Worm (Caenorhabditis elegans): ENCODE results near the gene C29F5.1.

C29F5.1 gene

DNA sequence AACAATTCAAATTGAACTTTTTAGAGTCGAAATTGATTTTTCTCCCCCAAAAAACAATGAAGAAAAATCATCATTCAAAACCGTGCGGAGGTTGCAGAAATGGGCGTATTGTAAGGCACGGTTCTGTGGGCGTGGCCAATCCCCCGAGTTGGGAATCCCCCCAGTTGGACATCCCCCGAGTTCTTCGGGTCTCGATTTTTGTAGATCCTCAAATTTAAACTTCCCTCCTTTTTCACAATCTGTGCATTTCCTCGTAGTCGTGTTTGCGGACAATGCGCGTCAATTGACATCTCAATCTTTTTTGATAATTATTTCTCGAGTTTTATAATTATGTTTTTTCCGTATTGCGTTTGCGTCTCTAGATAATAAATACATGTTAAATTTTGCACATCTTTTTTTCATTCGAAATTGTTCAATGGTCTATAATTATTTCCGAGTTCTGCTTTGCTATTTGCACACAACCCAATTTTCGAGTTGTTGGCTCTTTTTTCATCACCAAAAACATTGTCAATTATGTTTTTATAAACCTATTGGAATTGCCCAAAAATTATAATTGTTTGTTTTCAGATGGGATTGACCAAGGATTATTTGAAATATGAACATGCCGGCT, 33.4 kb upstream of the C29F5.1 start, which contains the start of gene F13H8.2 (continued):
- TF ChIP-seq Y95B8A.8 (GFP tag; IDR thresholded peaks at IDR 0.05), result peak; percentile 52; the same call in 1 of the 2 replicates
- TF ChIP-seq B0035.1 (tag; optimal IDR thresholded peaks at IDR 0.05), result no peak
- no peak for TF ChIP-seq F57C9.4 (tag; optimal IDR thresholded peaks at IDR 0.05)
- no peak for TF ChIP-seq nhr-27 (tag; optimal IDR thresholded peaks at IDR 0.05)
- no peak for TF ChIP-seq egl-18 (GFP tag; IDR thresholded peaks at IDR 0.05)
- no peak for TF ChIP-seq snpc-4 (GFP tag; optimal IDR thresholded peaks at IDR 0.05)
- peak in 1 of 4 experiments; percentile 18 for TF ChIP-seq snpc-4 (tag; optimal IDR thresholded peaks at IDR 0.05)
- TF ChIP-seq akir-1 (GFP tag; optimal IDR thresholded peaks at IDR 0.05), result no peak
- TF ChIP-seq lir-1 (GFP tag; conservative IDR thresholded peaks at IDR 0.05), result peak; percentile 69
- TF ChIP-seq hlh-26 (GFP tag; conservative IDR thresholded peaks at IDR 0.05), result no peak
- TF ChIP-seq Y53F4B.3 (GFP tag; IDR thresholded peaks at IDR 0.05), result peak; percentile 85
- TF ChIP-seq aptf-2 (GFP tag; conservative IDR thresholded peaks at IDR 0.05), result peak; percentile 89; the same call in 1 of the 2 replicates
- no peak for TF ChIP-seq Y79H2A.3 (GFP tag; conservative IDR thresholded peaks at IDR 0.05)
- no peak for TF ChIP-seq ztf-22 (GFP tag; optimal IDR thresholded peaks at IDR 0.05)
- TF ChIP-seq egrh-3 (GFP tag; IDR thresholded peaks at IDR 0.05), result peak; percentile 75
- peak; percentile 92 for TF ChIP-seq pbrm-1 (GFP tag; IDR thresholded peaks at IDR 0.05)
- TF ChIP-seq lsl-1 (GFP tag; optimal IDR thresholded peaks at IDR 0.05), result peak; percentile 63
- TF ChIP-seq D2030.7 (GFP tag; IDR thresholded peaks at IDR 0.05), result peak; percentile 94
- peak; percentile 73 for TF ChIP-seq F33H1.4 (GFP tag; IDR thresholded peaks at IDR 0.05)
- no peak for TF ChIP-seq sdz-38 (tag; optimal IDR thresholded peaks at IDR 0.05)
- TF ChIP-seq athp-1 (tag; optimal IDR thresholded peaks at IDR 0.05), result no peak
- TF ChIP-seq bed-2 (GFP tag; IDR thresholded peaks at IDR 0.05), result peak; percentile 88
- peak; percentile 13 for TF ChIP-seq ztf-26 (tag; optimal IDR thresholded peaks at IDR 0.05)
- TF ChIP-seq rec-8 (tag; optimal IDR thresholded peaks at IDR 0.05), result no peak
- no peak for TF ChIP-seq sea-2 (GFP tag; IDR thresholded peaks at IDR 0.05)
- TF ChIP-seq lin-35 (GFP tag; optimal IDR thresholded peaks at IDR 0.05), result peak in 2 of 3 experiments; percentile 24 to 94
- TF ChIP-seq dpff-1 (tag; optimal IDR thresholded peaks at IDR 0.05), result no peak
- TF ChIP-seq hmg-20 (GFP tag; IDR thresholded peaks at IDR 0.05), result 0 out of 2 replicates have a peak, but pooled peaks have one; percentile 43
- no peak for TF ChIP-seq Y67H2A.10 (GFP tag; conservative IDR thresholded peaks at IDR 0.05)
- TF ChIP-seq mes-4 (tag; optimal IDR thresholded peaks at IDR 0.05), result no peak
- peak; percentile 19 for TF ChIP-seq him-1 (tag; optimal IDR thresholded peaks at IDR 0.05)
- TF ChIP-seq mel-28 (tag; optimal IDR thresholded peaks at IDR 0.05; ENCODE audit: borderline replicate concordance), result no peak
- TF ChIP-seq F49E8.2 (tag; optimal IDR thresholded peaks at IDR 0.05; ENCODE audit: insufficient read depth), result peak; percentile 6
- TF ChIP-seq unc-62 (GFP tag; optimal IDR thresholded peaks at IDR 0.05), result no peak
- peak; percentile 76; the same call in 1 of the 2 replicates for TF ChIP-seq ztf-25 (GFP tag; IDR thresholded peaks at IDR 0.05)
- 0 out of 2 replicates have a peak, but pooled peaks have one; percentile 32 for TF ChIP-seq cebp-2 (GFP tag; IDR thresholded peaks at IDR 0.05)
- peak; percentile 86 for TF ChIP-seq ekl-4 (GFP tag; IDR thresholded peaks at IDR 0.05)
- TF ChIP-seq let-607 (tag; optimal IDR thresholded peaks at IDR 0.05), result no peak
- peak; percentile 84 for TF ChIP-seq attf-5 (GFP tag; optimal IDR thresholded peaks at IDR 0.05)
- TF ChIP-seq dox-1 (GFP tag; IDR thresholded peaks at IDR 0.05), result peak; percentile 96
- peak; percentile 66; the same call in 1 of the 2 replicates for TF ChIP-seq egl-44 (GFP tag; IDR thresholded peaks at IDR 0.05)
- no peak for TF ChIP-seq F57A8.1 (GFP tag; optimal IDR thresholded peaks at IDR 0.05)
- peak; percentile 10 for TF ChIP-seq nhr-80 (tag; optimal IDR thresholded peaks at IDR 0.05)
- TF ChIP-seq die-1 (tag; optimal IDR thresholded peaks at IDR 0.05), result no peak
- peak; percentile 82 for TF ChIP-seq madf-6 (GFP tag; IDR thresholded peaks at IDR 0.05)
- peak; percentile 68 for TF ChIP-seq dpl-1 (GFP tag; optimal IDR thresholded peaks at IDR 0.05)
- peak; percentile 54 for TF ChIP-seq attf-6 (GFP tag; IDR thresholded peaks at IDR 0.05)

Measured in whole organism, young adult.